Fruit fly (Drosophila melanogaster) whole organism: ENCODE data around the gene Oatp33Eb.

Experiments used
- CG8478 ChIP-seq: fragments of >200 bp; optimal IDR thresholded peaks from 2 replicates; lab custom pipeline; 2018; ENCODE audit warnings: inconsistent platforms
- pan ChIP-seq: fragments of >200 bp; optimal IDR thresholded peaks from 2 replicates; lab custom pipeline; 2017
- psq ChIP-seq: fragments of >200 bp; optimal IDR thresholded peaks from 2 replicates; lab custom pipeline; 2017
- usp ChIP-seq: fragments of >200 bp; optimal IDR thresholded peaks from 2 replicates; lab custom pipeline; 2017; ENCODE audit warnings: missing biosample characterization, missing genetic modification characterization, mixed read lengths

- TF ChIP-seq usp (GFP tag; lab: Kevin White, UChicago): no peak
- TF ChIP-seq psq (lab: Kevin White, UChicago): no peak
- TF ChIP-seq pan (lab: Kevin White, UChicago): no peak
- no peak for TF ChIP-seq CG8478
Observed at dm6 chr2L:12460767-12461739, 12.8 kb downstream of the Oatp33Eb start.
